Fruit fly (Drosophila melanogaster) whole organism, pupa: ENCODE data around the gene CG6333.

Source experiments
- CG12605 ChIP-seq: fragments of 200-800 bp; sonication (Bioruptor generic); IDR thresholded peaks from 2 replicates; pipeline ENCODE4 v1.3.6; 2022; ENCODE audit warnings: missing biosample characterization, missing genetic modification characterization
- CG14655 ChIP-seq: fragments of 200-800 bp; sonication (Bioruptor generic); optimal IDR thresholded peaks from 3 replicates; lab custom pipeline; 2017; ENCODE audit warnings: mild to moderate bottlenecking, missing biosample characterization, missing genetic modification reagents, missing genetic modification characterization
- CG32121 ChIP-seq: fragments of 200-800 bp; sonication (Bioruptor generic); IDR thresholded peaks from 2 replicates; pipeline ENCODE4 v1.3.6; 2022; ENCODE audit warnings: missing biosample characterization, missing genetic modification characterization
- CG8159 ChIP-seq: fragments of 200-800 bp; sonication (Bioruptor generic); optimal IDR thresholded peaks from 3 replicates; lab custom pipeline; 2018; ENCODE audit warnings: missing biosample characterization, mild to moderate bottlenecking, missing genetic modification characterization, moderate library complexity
- CG9948 ChIP-seq: fragments of 200-800 bp; sonication (Bioruptor generic); optimal IDR thresholded peaks from 2 replicates; lab custom pipeline; 2018; ENCODE audit warnings: missing biosample characterization, mild to moderate bottlenecking, missing genetic modification characterization, moderate library complexity
- Ets98B ChIP-seq: fragments of 200-800 bp; sonication (Bioruptor generic); IDR thresholded peaks from 2 replicates; pipeline ENCODE4 v1.3.6; 2022; ENCODE audit warnings: missing biosample characterization, missing genetic modification characterization
- Pif1A ChIP-seq: fragments of 200-800 bp; sonication (Bioruptor generic); optimal IDR thresholded peaks from 3 replicates; lab custom pipeline; 2016; ENCODE audit warnings: missing biosample characterization, missing genetic modification characterization
- Pif1B ChIP-seq: fragments of 200-800 bp; sonication (Bioruptor generic); optimal IDR thresholded peaks from 3 replicates; lab custom pipeline; 2016; ENCODE audit warnings: missing biosample characterization, missing genetic modification characterization

DNA sequence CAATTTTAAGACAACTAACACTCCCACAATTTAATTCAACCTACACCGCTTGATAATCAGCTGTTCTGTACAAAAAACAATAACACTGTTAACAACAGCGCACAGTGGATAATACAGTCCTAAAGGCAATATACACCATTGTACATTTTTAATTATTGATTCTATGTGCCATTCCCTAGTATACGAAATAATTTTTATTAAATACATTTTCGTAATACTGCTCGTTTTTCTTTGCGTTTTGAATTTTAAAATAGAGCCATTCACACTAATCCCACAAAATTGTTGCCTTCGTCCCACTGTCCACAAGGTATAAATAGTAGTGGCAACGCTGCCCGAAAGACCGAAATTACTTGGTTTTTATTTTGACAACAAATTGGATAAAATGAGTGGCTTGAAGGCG lies 52.5 kb downstream of the CG6333 start, which contains the start of the genes Coq4 and CG32176:
- TF ChIP-seq CG12605 (peak; percentile 93), Pif1B (GFP tag; lab: Kevin White, UChicago) (peak; percentile 95), CG9948 (tag; lab: Kevin White, UChicago) (peak; percentile 95), Ets98B (GFP tag; lab: Robert Waterston, UW) (peak; percentile 97), Pif1A (GFP tag; lab: Kevin White, UChicago) (peak; percentile 97), CG32121 (GFP tag; lab: Robert Waterston, UW) (peak; percentile 98), CG8159 (peak; percentile 94), CG14655 (peak; percentile 95)
